Fruit fly (Drosophila melanogaster) whole organism, larva: ENCODE measurements around the gene eIF2alpha.

Source experiments
- noc ChIP-seq: fragments of 200-800 bp; sonication (Bioruptor generic); optimal IDR thresholded peaks from 3 replicates; lab custom pipeline; 2019; ENCODE audit warnings: missing biosample characterization, mild to moderate bottlenecking, missing genetic modification characterization, moderate library complexity

eIF2alpha gene

dm6 chrX:16421899-16422412 is 24.8 kb downstream of the eIF2alpha start, which contains the start of gene AnxB11:
AnxB11 (minus strand) TSS chrX:16422265.
- TF ChIP-seq noc (tag; lab: Kevin White, UChicago) = no peak

dm6 chrX:16420878-16421277 is 25.9 kb downstream of the eIF2alpha start:
- TF ChIP-seq noc (tag; lab: Kevin White, UChicago) = no peak

dm6 chrX:16420048-16420447 is 26.7 kb downstream of the eIF2alpha start:
- no peak for TF ChIP-seq noc (tag; lab: Kevin White, UChicago)

dm6 chrX:16414451-16415368 is 32.1 kb downstream of the eIF2alpha start, which contains the start of gene Traf-like:
Traf-like (plus strand) TSS chrX:16415046.
- TF ChIP-seq noc (tag; lab: Kevin White, UChicago) = peak; percentile 48

- no peak for TF ChIP-seq noc (tag; lab: Kevin White, UChicago)
Measured at dm6 chrX:16406083-16406482, 40.7 kb downstream of the eIF2alpha start.

- no peak for TF ChIP-seq noc (tag; lab: Kevin White, UChicago)
Measured at dm6 chrX:16405209-16405608, 41.6 kb downstream of the eIF2alpha start, which contains the start of gene CG4301. CG4301 (plus strand) TSS chrX:16405509.

dm6 chrX:16404803-16405202 is 42.0 kb downstream of the eIF2alpha start, which contains the start of gene CG9981:
CG9981 (minus strand) TSS chrX:16405122.
- no peak for TF ChIP-seq noc (tag; lab: Kevin White, UChicago)

dm6 chrX:16403811-16404420 is 42.9 kb downstream of the eIF2alpha start:
- peak; percentile 86 for TF ChIP-seq noc (tag; lab: Kevin White, UChicago)
